Worm (Caenorhabditis elegans) whole organism, L3 larva: Measurements from ENCODE around the gene C34F11.8.

Experiments used
- ZK546.5 ChIP-seq: sonication (generic microtip); optimal IDR thresholded peaks from 2 replicates; lab custom pipeline; 2017; ENCODE audit warnings: missing biosample characterization, missing genetic modification characterization
- ceh-82 ChIP-seq: fragments of 150-350 bp; optimal IDR thresholded peaks from 2 replicates; lab custom pipeline; 2014; ENCODE audit warnings: missing biosample characterization, missing genetic modification characterization
- daf-12 ChIP-seq: fragments of 150-350 bp; optimal IDR thresholded peaks from 2 replicates; lab custom pipeline; 2014; ENCODE audit warnings: missing biosample characterization, missing genetic modification reagents, missing genetic modification characterization
- elt-2 ChIP-seq: sonication (generic microtip); optimal IDR thresholded peaks from 2 replicates; lab custom pipeline; 2016; ENCODE audit warnings: missing genetic modification reagents, mild to moderate bottlenecking, missing genetic modification characterization, missing compliant biosample characterization
- fkh-10 ChIP-seq: sonication (generic microtip); optimal IDR thresholded peaks from 2 replicates; lab custom pipeline; 2017; ENCODE audit warnings: missing biosample characterization, missing genetic modification reagents, missing genetic modification characterization
- lin-15B ChIP-seq: fragments of 150-350 bp; optimal IDR thresholded peaks from 2 replicates; lab custom pipeline; 2014; ENCODE audit warnings: missing biosample characterization, missing genetic modification characterization
- mdl-1 ChIP-seq: fragments of 150-350 bp; optimal IDR thresholded peaks from 2 replicates; lab custom pipeline; 2014; ENCODE audit warnings: missing biosample characterization, missing genetic modification characterization
- nhr-11 ChIP-seq: fragments of 150-350 bp; optimal IDR thresholded peaks from 2 replicates; lab custom pipeline; 2014; ENCODE audit warnings: missing biosample characterization, missing genetic modification characterization
- nhr-23 ChIP-seq: fragments of 150-350 bp; optimal IDR thresholded peaks from 2 replicates; lab custom pipeline; 2014; ENCODE audit warnings: missing biosample characterization, missing genetic modification reagents, missing genetic modification characterization
- nhr-237 ChIP-seq: fragments of 150-350 bp; optimal IDR thresholded peaks from 2 replicates; lab custom pipeline; 2014; ENCODE audit warnings: missing biosample characterization, missing genetic modification characterization
- nhr-25 ChIP-seq: sonication (generic microtip); optimal IDR thresholded peaks from 2 replicates; lab custom pipeline; 2017; ENCODE audit warnings: missing biosample characterization, missing genetic modification characterization
- snpc-4 ChIP-seq: fragments of 150-350 bp; optimal IDR thresholded peaks from 2 replicates; lab custom pipeline; 2014; ENCODE audit warnings: missing biosample characterization, missing genetic modification characterization
- unc-39 ChIP-seq: sonication (generic microtip); optimal IDR thresholded peaks from 4 replicates; lab custom pipeline; 2017; ENCODE audit warnings: missing biosample characterization, missing genetic modification characterization
- ztf-11 ChIP-seq: fragments of 150-350 bp; optimal IDR thresholded peaks from 2 replicates; lab custom pipeline; 2014; ENCODE audit warnings: missing biosample characterization, missing genetic modification characterization

ce11 chrII:5199497-5199896 lies 11.3 kb downstream of the C34F11.8 start, which contains the start of gene msp-50:
- TF ChIP-seq elt-2: no peak
- no peak for TF ChIP-seq daf-12 (tag; lab: Kevin White, UChicago)
- TF ChIP-seq nhr-25 (tag; lab: Kevin White, UChicago): no peak
- no peak for TF ChIP-seq ZK546.5
- no peak for TF ChIP-seq snpc-4
- no peak for TF ChIP-seq ceh-82 (tag; lab: Kevin White, UChicago)
- no peak for TF ChIP-seq unc-39 (tag; lab: Kevin White, UChicago)
- TF ChIP-seq lin-15B (tag; lab: Kevin White, UChicago): no peak
- TF ChIP-seq mdl-1 (tag; lab: Kevin White, UChicago): no peak
- no peak for TF ChIP-seq nhr-11 (tag; lab: Kevin White, UChicago)
- no peak for TF ChIP-seq ztf-11 (tag; lab: Kevin White, UChicago)
- TF ChIP-seq nhr-23 (tag; lab: Kevin White, UChicago): no peak
- TF ChIP-seq nhr-237: no peak
- no peak for TF ChIP-seq fkh-10
